Worm (Caenorhabditis elegans): ENCODE data around the gene irld-1.

Gene irld-1

ce11 chrV:4382298-4382697 is 45.7 kb downstream of the irld-1 start, which contains the start of gene F13A2.1:
Gene F13A2.1 (minus strand): TSS chrV:4382398.
- TF ChIP-seq ceh-19 (GFP tag; optimal IDR thresholded peaks at IDR 0.05): no peak
- TF ChIP-seq elt-4 (tag; optimal IDR thresholded peaks at IDR 0.05): no peak
- no peak for TF ChIP-seq ceh-48 (tag; optimal IDR thresholded peaks at IDR 0.05)
- no peak for TF ChIP-seq elt-2 (tag; optimal IDR thresholded peaks at IDR 0.05)
- TF ChIP-seq rnt-1 (tag; optimal IDR thresholded peaks at IDR 0.05): no peak
- TF ChIP-seq tbx-2 (tag; optimal IDR thresholded peaks at IDR 0.05): no peak
- no peak for TF ChIP-seq nhr-11 (tag; optimal IDR thresholded peaks at IDR 0.05)
- TF ChIP-seq pros-1 (tag; optimal IDR thresholded peaks at IDR 0.05): no peak
- no peak for TF ChIP-seq K09A11.1 (tag; optimal IDR thresholded peaks at IDR 0.05; ENCODE audit: insufficient read depth)
- TF ChIP-seq ceh-45 (GFP tag; IDR thresholded peaks at IDR 0.05): no peak
- TF ChIP-seq lim-6 (tag; optimal IDR thresholded peaks at IDR 0.05): no peak
- no peak for TF ChIP-seq pha-2 (tag; optimal IDR thresholded peaks at IDR 0.05)
- no peak for TF ChIP-seq ref-2 (tag; optimal IDR thresholded peaks at IDR 0.05)
- no peak for TF ChIP-seq fkh-10 (GFP tag; optimal IDR thresholded peaks at IDR 0.05)
- no peak for TF ChIP-seq mec-3 (tag; optimal IDR thresholded peaks at IDR 0.05; ENCODE audit: borderline replicate concordance)
- TF ChIP-seq fax-1 (tag; optimal IDR thresholded peaks at IDR 0.05): no peak

ce11 chrV:4384482-4384881 is 47.9 kb downstream of the irld-1 start, which contains the start of gene F13A2.2:
Gene F13A2.2 (minus strand): TSS chrV:4384582.
- TF ChIP-seq pha-4 (tag; optimal IDR thresholded peaks at IDR 0.05) (no peak), pax-1 (tag; optimal IDR thresholded peaks at IDR 0.05) (no peak), ets-4 (tag; optimal IDR thresholded peaks at IDR 0.05) (no peak), pros-1 (tag; optimal IDR thresholded peaks at IDR 0.05) (no peak), F13H6.1 (tag; optimal IDR thresholded peaks at IDR 0.05) (no peak), madf-2 (tag; optimal IDR thresholded peaks at IDR 0.05) (no peak), hlh-6 (tag; optimal IDR thresholded peaks at IDR 0.05) (no peak), ceh-34 (tag; optimal IDR thresholded peaks at IDR 0.05) (no peak), ttx-3 (tag; optimal IDR thresholded peaks at IDR 0.05) (no peak), zip-5 (tag; optimal IDR thresholded peaks at IDR 0.05) (no peak), K02D7.2 (tag; optimal IDR thresholded peaks at IDR 0.05) (no peak), sdc-2 (tag; optimal IDR thresholded peaks at IDR 0.05) (no peak), nhr-232 (tag; optimal IDR thresholded peaks at IDR 0.05) (no peak)

- TF ChIP-seq gmeb-2 (tag; optimal IDR thresholded peaks at IDR 0.05) (no peak), ceh-24 (tag; optimal IDR thresholded peaks at IDR 0.05) (no peak), pat-9 (tag; optimal IDR thresholded peaks at IDR 0.05) (no peak), fkh-6 (tag; optimal IDR thresholded peaks at IDR 0.05) (no peak), mec-3 (tag; optimal IDR thresholded peaks at IDR 0.05; ENCODE audit: borderline replicate concordance) (no peak), pag-3 (tag; optimal IDR thresholded peaks at IDR 0.05; ENCODE audit: borderline replicate concordance) (no peak), unc-86 (tag; optimal IDR thresholded peaks at IDR 0.05) (no peak), unc-3 (GFP tag; conservative IDR thresholded peaks at IDR 0.05) (no peak), unc-3 (tag; optimal IDR thresholded peaks at IDR 0.05) (no peak)
These were observed 49.6 kb downstream of the irld-1 start, which contains the start of gene F13A2.10 for ce11 chrV:4386173-4386572. Gene F13A2.10 (minus strand): TSS chrV:4386273.

ce11 chrV:4387402-4387801 is 50.8 kb downstream of the irld-1 start, which contains the start of gene F13A2.9:
Gene F13A2.9 (minus strand): TSS chrV:4387502.
- TF ChIP-seq C38D4.7 (GFP tag; optimal IDR thresholded peaks at IDR 0.05) (no peak), eyg-1 (tag; optimal IDR thresholded peaks at IDR 0.05) (no peak), rnt-1 (tag; optimal IDR thresholded peaks at IDR 0.05) (no peak), dve-1 (tag; optimal IDR thresholded peaks at IDR 0.05) (no peak), pha-4 (tag; optimal IDR thresholded peaks at IDR 0.05) (no peak), sox-2 (GFP tag; IDR thresholded peaks at IDR 0.05) (no peak), tbx-2 (tag; optimal IDR thresholded peaks at IDR 0.05) (no peak), nhr-232 (tag; optimal IDR thresholded peaks at IDR 0.05) (no peak)
